Fruit fly (Drosophila melanogaster) whole organism, embryonic: ENCODE data around the gene Lim3.

Experiments
- Abd-B ChIP-seq: fragments of 200-800 bp; sonication (Bioruptor generic); optimal IDR thresholded peaks from 2 replicates; lab custom pipeline; 2018; ENCODE audit warnings: missing biosample characterization, mild to moderate bottlenecking, missing genetic modification characterization, moderate library complexity
- Adf1 ChIP-seq: fragments of 200-800 bp; sonication (Bioruptor generic); IDR thresholded peaks from 2 replicates; pipeline ENCODE4 v1.3.6; 2022; ENCODE audit warnings: missing biosample characterization, missing genetic modification characterization
- Awh ChIP-seq: fragments of 200-800 bp; sonication (Bioruptor generic); IDR thresholded peaks from 2 replicates; pipeline ENCODE4, ENCODE4 v1.3.6; 2022; ENCODE audit warnings: missing biosample characterization, missing genetic modification characterization
- CG11696 ChIP-seq: fragments of 200-800 bp; sonication (Bioruptor generic); IDR thresholded peaks from 2 replicates; pipeline ENCODE4 v1.3.6; 2022; ENCODE audit warnings: missing biosample characterization, missing genetic modification characterization
- CG11723 ChIP-seq: fragments of 200-800 bp; sonication (Bioruptor generic); optimal IDR thresholded peaks from 2 replicates; lab custom pipeline; 2017; ENCODE audit warnings: missing biosample characterization, mild to moderate bottlenecking, missing genetic modification characterization
- CG12219 ChIP-seq: fragments of 200-800 bp; sonication (Bioruptor generic); optimal IDR thresholded peaks from 3 replicates; lab custom pipeline; 2018; ENCODE audit warnings: missing biosample characterization, mild to moderate bottlenecking, missing genetic modification characterization
- CG15479 ChIP-seq: fragments of 200-800 bp; sonication (Bioruptor generic); optimal IDR thresholded peaks from 3 replicates; lab custom pipeline; 2019; ENCODE audit warnings: missing biosample characterization, mild to moderate bottlenecking, missing genetic modification characterization, moderate library complexity
- CG15601 ChIP-seq: fragments of 200-800 bp; sonication (Bioruptor generic); optimal IDR thresholded peaks from 3 replicates; lab custom pipeline; 2019; ENCODE audit warnings: missing biosample characterization, mild to moderate bottlenecking, missing genetic modification characterization, moderate library complexity
- CG1603 ChIP-seq: fragments of 200-800 bp; sonication (Bioruptor generic); optimal IDR thresholded peaks from 2 replicates; lab custom pipeline; 2019; ENCODE audit warnings: missing biosample characterization, mild to moderate bottlenecking, missing genetic modification characterization, moderate library complexity
- CG17385 ChIP-seq: fragments of 200-800 bp; sonication (Bioruptor generic); optimal IDR thresholded peaks from 3 replicates; lab custom pipeline; 2018; ENCODE audit warnings: missing biosample characterization, mild to moderate bottlenecking, missing genetic modification characterization
- CG1832 ChIP-seq: fragments of 200-800 bp; sonication (Bioruptor generic); optimal IDR thresholded peaks from 2 replicates; lab custom pipeline; 2017; ENCODE audit warnings: missing biosample characterization, mild to moderate bottlenecking, missing genetic modification characterization, inconsistent platforms
- CG2678 ChIP-seq: fragments of 200-800 bp; sonication (Bioruptor generic); optimal IDR thresholded peaks from 3 replicates; lab custom pipeline; 2019; ENCODE audit warnings: missing biosample characterization, mild to moderate bottlenecking, missing genetic modification characterization, moderate library complexity
- CG2712 ChIP-seq: fragments of 200-800 bp; optimal IDR thresholded peaks from 3 replicates; lab custom pipeline; 2019; ENCODE audit warnings: missing biosample characterization, mild to moderate bottlenecking, missing genetic modification characterization, moderate library complexity
- CG32767 ChIP-seq: fragments of 200-800 bp; sonication (Bioruptor generic); IDR thresholded peaks from 2 replicates; pipeline ENCODE4 v1.3.6; 2022; ENCODE audit warnings: missing biosample characterization, missing genetic modification characterization
- CG32772 ChIP-seq: fragments of 200-800 bp; sonication (Bioruptor generic); IDR thresholded peaks from 2 replicates; pipeline ENCODE4 v1.3.6; 2022; ENCODE audit warnings: missing biosample characterization, missing genetic modification characterization
- CG34376 ChIP-seq: fragments of 200-800 bp; sonication (Bioruptor generic); optimal IDR thresholded peaks from 2 replicates; lab custom pipeline; 2018; ENCODE audit warnings: missing biosample characterization, mild to moderate bottlenecking, missing genetic modification characterization
- CG3838 ChIP-seq: fragments of 200-800 bp; sonication (Bioruptor generic); optimal IDR thresholded peaks from 3 replicates; lab custom pipeline; 2016; ENCODE audit warnings: missing biosample characterization, missing genetic modification characterization
- CG6254 ChIP-seq: fragments of 200-800 bp; sonication (Bioruptor generic); optimal IDR thresholded peaks from 3 replicates; lab custom pipeline; 2017; ENCODE audit warnings: mild to moderate bottlenecking, missing biosample characterization, missing genetic modification reagents, missing genetic modification characterization
- CG8290 ChIP-seq, 3 experiments: fragments of 200-800 bp; sonication (Bioruptor generic); optimal IDR thresholded peaks; 2 replicates each; lab custom pipeline; 2016 to 2019; ENCODE audit warnings: missing biosample characterization in 3 of 3, missing genetic modification characterization in 3 of 3, mild to moderate bottlenecking in 2 of 3, moderate library complexity in 1 of 3
- CG8924 ChIP-seq: fragments of 200-800 bp; optimal IDR thresholded peaks from 3 replicates; lab custom pipeline; 2019; ENCODE audit warnings: missing biosample characterization, mild to moderate bottlenecking, missing genetic modification characterization, moderate library complexity
- Eip74EF ChIP-seq, 2 experiments: fragments of 200-800 bp in 1 of 2; fragments of >200 bp in 1 of 2; sonication (Bioruptor generic) in 1 of 2; optimal IDR thresholded peaks; 2 replicates each; lab custom pipeline; 2017 to 2019; ENCODE audit warnings: missing biosample characterization in 2 of 2, missing genetic modification characterization in 2 of 2, mild to moderate bottlenecking in 1 of 2, moderate library complexity in 1 of 2
- GATAe ChIP-seq: fragments of 200-800 bp; sonication (Bioruptor generic); conservative IDR thresholded peaks from 2 replicates; pipeline ENCODE4 v1.3.6; 2022; ENCODE audit warnings: missing biosample characterization, missing genetic modification characterization
- HLH3B ChIP-seq: fragments of 200-800 bp; sonication (Bioruptor generic); IDR thresholded peaks from 2 replicates; pipeline ENCODE4 v1.3.6; 2022; ENCODE audit warnings: missing biosample characterization, missing genetic modification characterization
- Hr78 ChIP-seq, 2 experiments: fragments of 200-800 bp in 1 of 2; fragments of >200 bp in 1 of 2; sonication (Bioruptor generic) in 1 of 2; optimal IDR thresholded peaks; 2 replicates each; lab custom pipeline; 2017 to 2019; ENCODE audit warnings: missing biosample characterization in 2 of 2, missing genetic modification characterization in 2 of 2, mild to moderate bottlenecking in 1 of 2, moderate library complexity in 1 of 2
- Med ChIP-seq: fragments of 200-800 bp; sonication (Bioruptor generic); peaks from one replicate; lab custom pipeline; 2016; ENCODE audit warnings: missing biosample characterization, missing genetic modification characterization, mild to moderate bottlenecking, inconsistent platforms, moderate library complexity
- NC2α ChIP-seq: fragments of 200-800 bp; sonication (Bioruptor generic); optimal IDR thresholded peaks from 2 replicates; lab custom pipeline; 2016; ENCODE audit warnings: missing biosample characterization, missing genetic modification characterization
- Opbp ChIP-seq: fragments of 200-800 bp; sonication (Bioruptor generic); IDR thresholded peaks from 3 replicates; pipeline ENCODE4 v1.3.6; 2022; ENCODE audit warnings: missing biosample characterization, missing genetic modification characterization; ENCODE audit not compliant: partially characterized antibody
- PHDP ChIP-seq: fragments of 200-800 bp; sonication (Bioruptor generic); optimal IDR thresholded peaks from 3 replicates; lab custom pipeline; 2018; ENCODE audit warnings: missing biosample characterization, mild to moderate bottlenecking, missing genetic modification characterization, moderate library complexity
- Rx ChIP-seq: fragments of 200-800 bp; sonication (Bioruptor generic); IDR thresholded peaks from 2 replicates; pipeline ENCODE4 v1.3.6; 2022; ENCODE audit warnings: missing biosample characterization, missing genetic modification characterization
- ac ChIP-seq: fragments of 200-800 bp; sonication (Bioruptor generic); optimal IDR thresholded peaks from 3 replicates; lab custom pipeline; 2017; ENCODE audit warnings: missing biosample characterization, mild to moderate bottlenecking, missing genetic modification characterization
- ase ChIP-seq: fragments of 200-800 bp; sonication (Bioruptor generic); IDR thresholded peaks from 3 replicates; pipeline ENCODE4 v1.3.6; 2022; ENCODE audit warnings: missing biosample characterization, missing genetic modification characterization
- crol ChIP-seq: fragments of 200-800 bp; sonication (Bioruptor generic); IDR thresholded peaks from 2 replicates; pipeline ENCODE4 v1.3.6; 2022; ENCODE audit warnings: missing biosample characterization, missing genetic modification characterization
- crp ChIP-seq, 2 experiments: fragments of 200-800 bp; sonication (Bioruptor generic); optimal IDR thresholded peaks; 2 replicates in 1 of 2; 3 replicates in 1 of 2; lab custom pipeline; 2017; ENCODE audit warnings: missing biosample characterization in 2 of 2, missing genetic modification characterization in 2 of 2, mild to moderate bottlenecking in 1 of 2, moderate library complexity in 1 of 2
- gcm ChIP-seq: fragments of 200-800 bp; sonication (Bioruptor generic); optimal IDR thresholded peaks from 2 replicates; lab custom pipeline; 2019; ENCODE audit warnings: missing biosample characterization, mild to moderate bottlenecking, missing genetic modification characterization, moderate library complexity
- grn ChIP-seq: fragments of 200-800 bp; sonication (Bioruptor generic); optimal IDR thresholded peaks from 3 replicates; lab custom pipeline; 2017; ENCODE audit warnings: missing biosample characterization, missing genetic modification characterization
- h ChIP-seq: fragments of >200 bp; optimal IDR thresholded peaks from 2 replicates; lab custom pipeline; 2017
- ham ChIP-seq: fragments of 200-800 bp; sonication (Bioruptor generic); IDR thresholded peaks from 2 replicates; pipeline ENCODE4 v1.3.6; 2022; ENCODE audit warnings: missing biosample characterization, missing genetic modification characterization
- mirr ChIP-seq: fragments of 200-800 bp; sonication (Bioruptor generic); optimal IDR thresholded peaks from 3 replicates; lab custom pipeline; 2018; ENCODE audit warnings: missing biosample characterization, mild to moderate bottlenecking, missing genetic modification characterization
- nmo ChIP-seq: fragments of 200-800 bp; sonication (Bioruptor generic); optimal IDR thresholded peaks from 2 replicates; lab custom pipeline; 2018; ENCODE audit warnings: missing biosample characterization, mild to moderate bottlenecking, missing genetic modification characterization, moderate library complexity
- nom ChIP-seq: fragments of 200-800 bp; sonication (Bioruptor generic); optimal IDR thresholded peaks from 2 replicates; lab custom pipeline; 2017; ENCODE audit warnings: missing biosample characterization, missing genetic modification characterization, mild to moderate bottlenecking, moderate library complexity, missing genetic modification reagents
- pros ChIP-seq: fragments of 200-800 bp; sonication (Bioruptor generic); optimal IDR thresholded peaks from 3 replicates; lab custom pipeline; 2019; ENCODE audit warnings: missing biosample characterization, mild to moderate bottlenecking, missing genetic modification characterization, moderate library complexity
- sd ChIP-seq: fragments of 200-800 bp; sonication (Bioruptor generic); optimal IDR thresholded peaks from 3 replicates; lab custom pipeline; 2018; ENCODE audit warnings: missing biosample characterization, mild to moderate bottlenecking, missing genetic modification characterization, moderate library complexity
- sob ChIP-seq: fragments of 200-800 bp; sonication (Bioruptor generic); IDR thresholded peaks from 2 replicates; pipeline ENCODE4 v1.3.6; 2022; ENCODE audit warnings: missing biosample characterization, missing genetic modification characterization
- tll ChIP-seq, 2 experiments: fragments of 200-800 bp in 1 of 2; fragments of >200 bp in 1 of 2; sonication (Bioruptor generic) in 1 of 2; optimal IDR thresholded peaks; 2 replicates each; lab custom pipeline; 2017 to 2019; ENCODE audit warnings: missing biosample characterization in 2 of 2, missing genetic modification characterization in 2 of 2, mild to moderate bottlenecking in 1 of 2, moderate library complexity in 1 of 2
- tx ChIP-seq: fragments of 200-800 bp; sonication (Bioruptor generic); optimal IDR thresholded peaks from 2 replicates; lab custom pipeline; 2016; ENCODE audit warnings: missing biosample characterization, missing genetic modification characterization
- vvl ChIP-seq: fragments of 200-800 bp; sonication (Bioruptor generic); IDR thresholded peaks from 2 replicates; pipeline ENCODE4 v1.3.6; 2022; ENCODE audit warnings: missing biosample characterization, missing genetic modification characterization
- wek ChIP-seq: fragments of 200-800 bp; sonication (Bioruptor generic); optimal IDR thresholded peaks from 3 replicates; lab custom pipeline; 2018; ENCODE audit warnings: missing biosample characterization, mild to moderate bottlenecking, missing genetic modification characterization, moderate library complexity
- zfh1 ChIP-seq: fragments of 200-800 bp; sonication (Bioruptor generic); IDR thresholded peaks from 3 replicates; pipeline ENCODE4 v1.3.6; 2022; ENCODE audit warnings: missing biosample characterization, missing genetic modification characterization

The Lim3 gene

DNA sequence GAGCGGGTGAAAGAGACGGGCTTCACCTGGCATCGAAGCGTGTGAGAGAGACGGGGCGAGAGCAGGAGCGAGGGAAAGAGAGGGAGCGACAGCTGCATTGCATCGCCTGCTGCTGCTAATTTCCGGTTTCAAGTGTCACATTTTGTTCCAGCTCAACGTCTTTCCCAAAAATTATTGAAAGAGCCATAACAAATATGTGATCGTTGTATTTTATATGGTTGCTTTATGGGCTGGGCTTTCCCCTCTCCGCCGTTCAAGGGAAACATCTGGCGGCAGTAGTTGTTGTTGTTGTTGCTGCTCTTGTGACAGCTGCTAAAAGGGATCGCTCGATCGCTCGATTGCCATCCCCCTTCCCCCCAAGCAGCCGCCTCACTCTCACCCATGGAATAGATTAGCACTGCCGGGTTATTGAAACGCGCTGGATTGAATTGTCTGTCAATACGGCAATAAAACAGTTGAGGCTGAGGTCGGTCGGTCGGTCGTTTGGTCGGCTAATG, 46.7 kb upstream of the Lim3 start (continued):
- TF ChIP-seq CG8290 (GFP tag; optimal IDR thresholded peaks at IDR 0.05; lab: Kevin White, UChicago) (no peak), CG8290 (tag; optimal IDR thresholded peaks at IDR 0.05; lab: Kevin White, UChicago) (peak in 1 of 2 experiments; percentile 31), gcm (GFP tag; lab: Kevin White, UChicago) (peak; percentile 2), CG1832 (GFP tag; lab: Kevin White, UChicago) (peak; percentile 91), vvl (peak; percentile 61), tx (no peak), nmo (GFP tag; lab: Kevin White, UChicago) (peak; percentile 19), CG17385 (GFP tag; lab: Kevin White, UChicago) (no peak), CG32772 (no peak), pros (GFP tag; lab: Kevin White, UChicago) (peak; percentile 97), sd (tag; lab: Kevin White, UChicago) (peak; percentile 34), Awh (GFP tag; lab: Robert Waterston, UW) (peak; percentile 31; the same call in 1 of the 2 replicates), h (lab: Kevin White, UChicago) (no peak), CG34376 (no peak), crol (peak; percentile 90), CG8924 (tag; lab: Kevin White, UChicago) (peak; percentile 24), nom (GFP tag; lab: Kevin White, UChicago) (peak; percentile 60), Eip74EF (GFP tag; optimal IDR thresholded peaks at IDR 0.05; lab: Kevin White, UChicago) (peak in 1 of 2 experiments; percentile 59), CG15479 (GFP tag; lab: Kevin White, UChicago) (peak; percentile 33), CG3838 (no peak), ham (GFP tag; lab: Robert Waterston, UW) (no peak), CG11723 (no peak), ase (GFP tag; lab: Robert Waterston, UW) (0 out of 3 replicates have a peak, but pooled peaks have one; percentile 22), Hr78 (GFP tag; optimal IDR thresholded peaks at IDR 0.05; lab: Kevin White, UChicago) (peak in 1 of 2 experiments; percentile 46), CG6254 (GFP tag; lab: Kevin White, UChicago) (peak; percentile 27), CG1603 (tag; lab: Kevin White, UChicago) (peak; percentile 9), crp (GFP tag; optimal IDR thresholded peaks at IDR 0.05; lab: Kevin White, UChicago) (peak in 1 of 2 experiments; percentile 29), sob (GFP tag; lab: Robert Waterston, UW) (no peak), GATAe (GFP tag; lab: Robert Waterston, UW) (no peak), CG2712 (tag; lab: Kevin White, UChicago) (peak; percentile 7), wek (GFP tag; lab: Kevin White, UChicago) (no peak), ac (GFP tag; lab: Kevin White, UChicago) (peak; percentile 98), Med (GFP tag; lab: Kevin White, UChicago) (peak; percentile 90), mirr (GFP tag; lab: Kevin White, UChicago) (peak; percentile 3), Rx (GFP tag; lab: Robert Waterston, UW) (no peak), CG11696 (GFP tag; lab: Robert Waterston, UW) (0 out of 2 replicates have a peak, but pooled peaks have one; percentile 14), CG12219 (GFP tag; lab: Kevin White, UChicago) (no peak), CG32767 (GFP tag; lab: Robert Waterston, UW) (0 out of 2 replicates have a peak, but pooled peaks have one; percentile 16), tll (GFP tag; optimal IDR thresholded peaks at IDR 0.05; lab: Kevin White, UChicago) (peak; percentile 51 to 86), Opbp (GFP tag; lab: Robert Waterston, UW) (no peak), Adf1 (GFP tag; lab: Robert Waterston, UW) (peak; percentile 14; the same call in 1 of the 2 replicates), zfh1 (GFP tag; lab: Robert Waterston, UW) (peak; percentile 18; the same call in 1 of the 3 replicates), grn (GFP tag; lab: Kevin White, UChicago) (peak; percentile 42), Abd-B (GFP tag; lab: Kevin White, UChicago) (peak; percentile 57), NC2α (GFP tag; lab: Kevin White, UChicago) (no peak), HLH3B (no peak), CG2678 (tag; lab: Kevin White, UChicago) (peak; percentile 19), CG15601 (tag; lab: Kevin White, UChicago) (peak; percentile 40), PHDP (no peak)
